Worm (Caenorhabditis elegans) whole organism, L2 larva: ENCODE measurements around the gene ins-13.
A peak's percentile ranks its signal among the peaks of the same experiment; 100 is the strongest.

Source experiments
- egl-27 ChIP-seq: sonication (generic microtip); optimal IDR thresholded peaks from 3 replicates; lab custom pipeline; 2017; ENCODE audit warnings: missing biosample characterization, missing genetic modification reagents, missing genetic modification characterization
- nhr-23 ChIP-seq: fragments of 150-350 bp; optimal IDR thresholded peaks from 2 replicates; lab custom pipeline; 2014; ENCODE audit warnings: missing biosample characterization, missing genetic modification reagents, missing genetic modification characterization
- nhr-237 ChIP-seq: fragments of 150-350 bp; optimal IDR thresholded peaks from 2 replicates; lab custom pipeline; 2014; ENCODE audit warnings: missing biosample characterization, missing genetic modification characterization
- nhr-6 ChIP-seq: fragments of 150-350 bp; optimal IDR thresholded peaks from 2 replicates; lab custom pipeline; 2014; ENCODE audit warnings: missing biosample characterization, missing genetic modification characterization
- sma-9 ChIP-seq, 2 experiments: fragments of 150-350 bp in 1 of 2; sonication (generic microtip) in 1 of 2; optimal IDR thresholded peaks; 2 replicates each; lab custom pipeline; 2014 to 2016; ENCODE audit warnings: missing genetic modification characterization in 2 of 2, mild to moderate bottlenecking in 1 of 2, missing biosample characterization in 1 of 2, missing compliant biosample characterization in 1 of 2, missing genetic modification reagents in 1 of 2, moderate library complexity in 1 of 2
- ztf-11 ChIP-seq: sonication (generic microtip); optimal IDR thresholded peaks from 2 replicates; lab custom pipeline; 2017; ENCODE audit warnings: missing biosample characterization, missing genetic modification characterization

DNA sequence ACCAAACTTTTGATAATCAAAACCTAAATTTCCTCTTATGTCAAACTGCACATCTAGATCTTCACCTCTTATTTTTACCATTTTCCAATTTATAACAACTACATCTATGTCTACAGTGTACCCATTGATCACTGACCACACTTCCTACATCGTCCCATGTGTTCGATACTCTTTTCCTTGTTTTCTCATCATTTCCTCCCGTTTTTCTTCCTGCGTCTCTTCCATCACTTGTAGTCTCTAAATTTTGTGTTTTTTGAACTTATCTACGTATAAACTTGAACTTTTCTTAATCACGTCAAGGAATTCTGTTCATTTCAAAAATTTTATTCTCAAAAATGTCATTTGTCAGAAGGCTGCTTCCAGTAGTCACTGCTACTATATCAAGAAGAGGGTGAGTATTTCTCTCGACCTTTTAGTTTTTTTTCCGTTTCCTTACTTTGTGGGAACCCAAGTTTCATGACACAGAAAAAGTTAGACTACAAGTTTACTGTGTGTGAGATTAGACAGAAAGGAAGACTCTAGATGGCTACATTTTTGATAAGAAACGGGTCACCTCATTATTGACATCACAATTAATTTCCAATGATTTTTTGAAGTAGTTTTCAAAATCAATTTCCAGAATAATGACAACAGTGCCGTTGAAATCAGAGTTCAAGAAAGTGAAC lies 27.6 kb upstream of the ins-13 start:
- TF ChIP-seq egl-27 (tag; lab: Kevin White, UChicago) (no peak), nhr-23 (tag; lab: Kevin White, UChicago) (no peak), nhr-237 (tag; lab: Kevin White, UChicago) (no peak), sma-9 (GFP tag; optimal IDR thresholded peaks at IDR 0.05; lab: Kevin White, UChicago) (peak; percentile 85), sma-9 (tag; optimal IDR thresholded peaks at IDR 0.05; lab: Kevin White, UChicago) (no peak), nhr-6 (tag; lab: Kevin White, UChicago) (no peak), ztf-11 (tag; lab: Kevin White, UChicago) (no peak)
